Fruit fly (Drosophila melanogaster) whole organism, embryonic: ENCODE results near the gene gish.

ENCODE experiments used
- CG10274 ChIP-seq: fragments of 200-800 bp; sonication (Bioruptor generic); optimal IDR thresholded peaks from 3 replicates; lab custom pipeline; 2017; ENCODE audit warnings: missing biosample characterization, mild to moderate bottlenecking, missing genetic modification characterization
- CG10321 ChIP-seq: fragments of 200-800 bp; sonication (Bioruptor generic); IDR thresholded peaks from 2 replicates; pipeline ENCODE4 v1.3.6; 2022; ENCODE audit warnings: missing biosample characterization, missing genetic modification characterization
- CG11247 ChIP-seq: fragments of 200-800 bp; sonication (Bioruptor generic); IDR thresholded peaks from 2 replicates; pipeline ENCODE4 v1.3.6; 2022; ENCODE audit warnings: missing biosample characterization, missing genetic modification characterization
- CG11398 ChIP-seq: fragments of 200-800 bp; sonication (Bioruptor generic); optimal IDR thresholded peaks from 2 replicates; lab custom pipeline; 2016; ENCODE audit warnings: missing biosample characterization, missing genetic modification characterization
- CG12659 ChIP-seq: fragments of 200-800 bp; sonication (Bioruptor generic); optimal IDR thresholded peaks from 3 replicates; lab custom pipeline; 2017; ENCODE audit warnings: mild to moderate bottlenecking, missing biosample characterization, missing genetic modification reagents, missing genetic modification characterization
- CG2202 ChIP-seq: fragments of 200-800 bp; sonication (Bioruptor generic); optimal IDR thresholded peaks from 2 replicates; lab custom pipeline; 2018; ENCODE audit warnings: missing biosample characterization, mild to moderate bottlenecking, missing genetic modification characterization
- TFAM ChIP-seq: fragments of 200-800 bp; sonication (Bioruptor generic); optimal IDR thresholded peaks from 2 replicates; lab custom pipeline; 2017; ENCODE audit warnings: missing biosample characterization, missing genetic modification characterization, inconsistent platforms
- abd-A ChIP-seq: fragments of 200-800 bp; sonication (Bioruptor generic); optimal IDR thresholded peaks from 3 replicates; lab custom pipeline; 2019; ENCODE audit warnings: missing biosample characterization, mild to moderate bottlenecking, missing genetic modification characterization, moderate library complexity
- ci ChIP-seq: fragments of 200-800 bp; sonication (Bioruptor generic); IDR thresholded peaks from 3 replicates; pipeline ENCODE4 v1.3.6; 2022; ENCODE audit warnings: missing biosample characterization, missing genetic modification characterization
- gro ChIP-seq: fragments of 200-800 bp; sonication (Bioruptor generic); optimal IDR thresholded peaks from 2 replicates; lab custom pipeline; 2016; ENCODE audit warnings: missing biosample characterization, missing genetic modification characterization
- knrl ChIP-seq: fragments of 200-800 bp; sonication (Bioruptor generic); IDR thresholded peaks from 3 replicates; pipeline ENCODE4 v1.3.6; 2022; ENCODE audit warnings: missing biosample characterization, missing genetic modification characterization; ENCODE audit not compliant: partially characterized antibody
- tll ChIP-seq, 2 experiments: fragments of 200-800 bp in 1 of 2; fragments of >200 bp in 1 of 2; sonication (Bioruptor generic) in 1 of 2; optimal IDR thresholded peaks; 2 replicates each; lab custom pipeline; 2017 to 2019; ENCODE audit warnings: missing biosample characterization in 2 of 2, missing genetic modification characterization in 2 of 2, mild to moderate bottlenecking in 1 of 2, moderate library complexity in 1 of 2
- tup ChIP-seq: fragments of 200-800 bp; sonication (Bioruptor generic); optimal IDR thresholded peaks from 2 replicates; lab custom pipeline; 2016; ENCODE audit warnings: missing biosample characterization, mild to moderate bottlenecking, missing genetic modification characterization, moderate library complexity

DNA sequence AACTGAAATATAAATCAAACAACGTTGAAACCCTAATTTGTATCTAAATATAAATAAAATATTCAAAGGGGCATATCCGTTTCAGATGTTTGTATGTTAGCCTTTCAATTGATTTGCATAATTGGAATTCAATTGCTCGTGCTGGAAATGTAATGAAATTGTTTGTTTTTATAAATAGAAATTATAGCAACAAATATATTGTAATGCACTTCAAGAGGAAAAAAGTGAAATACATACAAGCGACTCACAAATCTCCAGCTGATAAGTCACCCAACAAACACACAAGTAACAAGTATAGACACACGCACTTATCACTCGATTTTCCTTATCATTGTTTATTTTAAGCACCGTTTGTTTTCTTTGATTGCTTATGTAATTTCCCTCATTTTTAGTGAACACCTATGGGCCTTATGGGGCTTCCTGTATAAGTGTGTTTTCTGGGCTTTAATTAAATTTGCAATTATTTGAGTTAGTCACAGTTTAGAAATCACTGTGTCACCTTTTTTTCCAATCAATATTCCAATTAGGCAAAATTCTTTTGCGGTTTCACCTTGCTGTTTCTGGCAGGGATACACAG is 13.4 kb downstream of the gish start:
- TF ChIP-seq CG11398 (GFP tag; lab: Kevin White, UChicago) (no peak), ci (GFP tag; lab: Robert Waterston, UW) (no peak; the same call in 2 of the 3 replicates), tup (GFP tag; lab: Kevin White, UChicago) (no peak), abd-A (tag; lab: Kevin White, UChicago) (no peak), CG10274 (no peak), CG12659 (GFP tag; lab: Kevin White, UChicago) (no peak), CG2202 (peak; percentile 30), TFAM (GFP tag; lab: Kevin White, UChicago) (no peak), tll (GFP tag; optimal IDR thresholded peaks at IDR 0.05; lab: Kevin White, UChicago) (no peak), gro (GFP tag; lab: Kevin White, UChicago) (no peak), knrl (GFP tag; lab: Robert Waterston, UW) (no peak), CG11247 (no peak), CG10321 (GFP tag; lab: Robert Waterston, UW) (no peak)
